Worm (Caenorhabditis elegans) whole organism, late embryonic: Measurements from ENCODE around the gene C05E11.7.

Experiments
- Y22D7AL.16 ChIP-seq: sonication (generic microtip); optimal IDR thresholded peaks from 2 replicates; lab custom pipeline; 2016; ENCODE audit warnings: missing genetic modification characterization, missing compliant biosample characterization
- ets-4 ChIP-seq: sonication (generic microtip); optimal IDR thresholded peaks from 2 replicates; lab custom pipeline; 2016; ENCODE audit warnings: missing genetic modification characterization, missing compliant biosample characterization
- fkh-10 ChIP-seq: fragments of 150-350 bp; optimal IDR thresholded peaks from 2 replicates; lab custom pipeline; 2014; ENCODE audit warnings: missing biosample characterization, missing genetic modification reagents, missing genetic modification characterization
- gmeb-2 ChIP-seq: sonication (generic microtip); optimal IDR thresholded peaks from 2 replicates; lab custom pipeline; 2016; ENCODE audit warnings: missing genetic modification characterization, inconsistent platforms, missing compliant biosample characterization
- hlh-13 ChIP-seq: fragments of 200-800 bp; sonication (Bioruptor generic); optimal IDR thresholded peaks from 2 replicates; lab custom pipeline; 2018; ENCODE audit warnings: mild to moderate bottlenecking, missing genetic modification characterization, missing compliant biosample characterization
- hlh-30 ChIP-seq: sonication (generic microtip); optimal IDR thresholded peaks from 2 replicates; lab custom pipeline; 2017; ENCODE audit warnings: antibody characterized with exemption, missing genetic modification characterization, missing compliant biosample characterization; ENCODE audit not compliant: insufficient read depth
- hlh-8 ChIP-seq: sonication (generic microtip); optimal IDR thresholded peaks from 2 replicates; lab custom pipeline; 2016; ENCODE audit warnings: missing genotype, missing genetic modification characterization, missing compliant biosample characterization
- lin-11 ChIP-seq: fragments of 200-800 bp; sonication (Bioruptor generic); optimal IDR thresholded peaks from 2 replicates; lab custom pipeline; 2018; ENCODE audit warnings: mild to moderate bottlenecking, missing genetic modification characterization, missing compliant biosample characterization
- nfya-1 ChIP-seq: sonication (generic microtip); optimal IDR thresholded peaks from 2 replicates; lab custom pipeline; 2017; ENCODE audit warnings: missing genetic modification characterization, mild to moderate bottlenecking, missing compliant biosample characterization, antibody characterized with exemption, moderate library complexity
- pag-3 ChIP-seq: sonication (generic microtip); optimal IDR thresholded peaks from 2 replicates; lab custom pipeline; 2016; ENCODE audit warnings: missing compliant biosample characterization, missing genetic modification characterization, borderline replicate concordance
- pha-4 ChIP-seq: fragments of 150-350 bp; optimal IDR thresholded peaks from 2 replicates; lab custom pipeline; 2018; ENCODE audit warnings: missing biosample characterization, missing genetic modification reagents, missing genetic modification characterization
- pqm-1 ChIP-seq: sonication (generic microtip); optimal IDR thresholded peaks from 2 replicates; lab custom pipeline; 2016; ENCODE audit warnings: missing genetic modification characterization, missing compliant biosample characterization
- pros-1 ChIP-seq: fragments of 150-350 bp; optimal IDR thresholded peaks from 2 replicates; lab custom pipeline; 2014; ENCODE audit warnings: missing biosample characterization, missing genetic modification reagents, missing genetic modification characterization
- sox-4 ChIP-seq: sonication (generic microtip); optimal IDR thresholded peaks from 2 replicates; lab custom pipeline; 2017; ENCODE audit warnings: mild to moderate bottlenecking, missing genetic modification characterization, inconsistent platforms, missing compliant biosample characterization

DNA sequence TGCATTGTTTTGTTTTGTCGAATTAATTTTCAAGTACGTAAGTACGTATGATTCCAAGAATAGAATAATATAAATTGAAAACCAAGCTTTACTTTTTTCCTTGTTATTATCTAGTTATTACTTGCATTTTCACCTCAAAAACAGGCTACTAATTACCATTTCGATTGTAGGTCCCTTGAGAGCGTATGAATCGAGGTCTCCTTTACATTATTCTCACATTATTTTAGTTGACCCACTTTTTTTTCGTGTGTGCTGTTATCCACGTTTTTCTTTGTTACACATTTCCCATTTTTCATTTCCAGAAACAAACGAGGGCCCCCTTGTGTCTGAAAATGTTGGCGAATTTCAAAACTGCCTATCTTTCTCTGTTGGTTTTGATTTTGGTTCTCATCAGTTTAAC lies 23.6 kb downstream of the C05E11.7 start, which contains the start of gene C05E11.6:
- TF ChIP-seq gmeb-2, result no peak
- no peak for TF ChIP-seq pag-3 (tag; lab: Kevin White, UChicago)
- no peak for TF ChIP-seq Y22D7AL.16
- TF ChIP-seq lin-11 (tag; lab: Kevin White, UChicago), result no peak
- no peak for TF ChIP-seq nfya-1 (tag; lab: Kevin White, UChicago)
- no peak for TF ChIP-seq fkh-10 (GFP tag; lab: Kevin White, UChicago)
- no peak for TF ChIP-seq ets-4 (tag; lab: Kevin White, UChicago)
- no peak for TF ChIP-seq hlh-13 (GFP tag; lab: Kevin White, UChicago)
- no peak for TF ChIP-seq hlh-8 (tag; lab: Kevin White, UChicago)
- TF ChIP-seq hlh-30 (tag; lab: Kevin White, UChicago), result no peak
- TF ChIP-seq pqm-1, result no peak
- TF ChIP-seq pros-1 (tag; lab: Kevin White, UChicago), result no peak
- no peak for TF ChIP-seq pha-4 (tag; lab: Kevin White, UChicago)
- TF ChIP-seq sox-4 (tag; lab: Kevin White, UChicago), result no peak
